Fruit fly (Drosophila melanogaster) whole organism, embryonic: ENCODE results near the gene cni.
A peak's percentile ranks its signal among the peaks of the same experiment; 100 is the strongest.

ENCODE experiments used
- ATbp ChIP-seq: fragments of 200-800 bp; sonication (Bioruptor generic); optimal IDR thresholded peaks from 2 replicates; lab custom pipeline; 2017; ENCODE audit warnings: missing biosample characterization, mild to moderate bottlenecking, missing genetic modification characterization, missing genetic modification reagents
- Antp ChIP-seq: fragments of 200-800 bp; sonication (Bioruptor generic); optimal IDR thresholded peaks from 3 replicates; lab custom pipeline; 2016; ENCODE audit warnings: missing biosample characterization, missing genetic modification characterization
- BEAF-32 ChIP-seq: fragments of 200-800 bp; sonication (Bioruptor generic); optimal IDR thresholded peaks from 3 replicates; lab custom pipeline; 2017; ENCODE audit warnings: missing biosample characterization, missing genetic modification characterization, mild to moderate bottlenecking, moderate library complexity, missing genetic modification reagents
- CG10543 ChIP-seq: fragments of 200-800 bp; sonication (Bioruptor generic); optimal IDR thresholded peaks from 3 replicates; lab custom pipeline; 2017; ENCODE audit warnings: missing biosample characterization, mild to moderate bottlenecking, missing genetic modification characterization, moderate library complexity
- CG11723 ChIP-seq: fragments of 200-800 bp; sonication (Bioruptor generic); optimal IDR thresholded peaks from 2 replicates; lab custom pipeline; 2017; ENCODE audit warnings: missing biosample characterization, mild to moderate bottlenecking, missing genetic modification characterization
- CG12155 ChIP-seq: fragments of 200-800 bp; sonication (Bioruptor generic); optimal IDR thresholded peaks from 3 replicates; lab custom pipeline; 2016; ENCODE audit warnings: missing biosample characterization, missing genetic modification characterization
- CG12219 ChIP-seq: fragments of 200-800 bp; sonication (Bioruptor generic); optimal IDR thresholded peaks from 3 replicates; lab custom pipeline; 2018; ENCODE audit warnings: missing biosample characterization, mild to moderate bottlenecking, missing genetic modification characterization
- CG13123 ChIP-seq: fragments of 200-800 bp; sonication (Bioruptor generic); optimal IDR thresholded peaks from 2 replicates; lab custom pipeline; 2016; ENCODE audit warnings: missing biosample characterization, missing genetic modification characterization
- CG13894 ChIP-seq: fragments of 200-800 bp; sonication (Bioruptor generic); optimal IDR thresholded peaks from 3 replicates; lab custom pipeline; 2018; ENCODE audit warnings: missing biosample characterization, mild to moderate bottlenecking, missing genetic modification characterization, moderate library complexity
- CG14014 ChIP-seq: fragments of 200-800 bp; sonication (Bioruptor generic); IDR thresholded peaks from 2 replicates; pipeline ENCODE4 v1.3.6; 2022; ENCODE audit warnings: missing biosample characterization, missing genetic modification characterization
- CG14050 ChIP-seq: fragments of 200-800 bp; sonication (Bioruptor generic); IDR thresholded peaks from 3 replicates; pipeline ENCODE4 v1.3.6; 2022; ENCODE audit warnings: missing biosample characterization, missing genetic modification characterization
- CG3163 ChIP-seq: fragments of 200-800 bp; sonication (Bioruptor generic); optimal IDR thresholded peaks from 3 replicates; lab custom pipeline; 2016; ENCODE audit warnings: missing biosample characterization, missing genetic modification characterization
- CG34376 ChIP-seq: fragments of 200-800 bp; sonication (Bioruptor generic); optimal IDR thresholded peaks from 2 replicates; lab custom pipeline; 2018; ENCODE audit warnings: missing biosample characterization, mild to moderate bottlenecking, missing genetic modification characterization
- CG4424 ChIP-seq: fragments of 200-800 bp; sonication (Bioruptor generic); optimal IDR thresholded peaks from 3 replicates; lab custom pipeline; 2016; ENCODE audit warnings: missing biosample characterization, missing genetic modification characterization
- CG5245 ChIP-seq: fragments of 200-800 bp; sonication (Bioruptor generic); optimal IDR thresholded peaks from 3 replicates; lab custom pipeline; 2016; ENCODE audit warnings: missing biosample characterization, missing genetic modification characterization
- CG6254 ChIP-seq: fragments of 200-800 bp; sonication (Bioruptor generic); optimal IDR thresholded peaks from 3 replicates; lab custom pipeline; 2017; ENCODE audit warnings: mild to moderate bottlenecking, missing biosample characterization, missing genetic modification reagents, missing genetic modification characterization
- CG6272 ChIP-seq: fragments of 200-800 bp; sonication (Bioruptor generic); IDR thresholded peaks from 2 replicates; pipeline ENCODE4 v1.3.6; 2022; ENCODE audit warnings: missing biosample characterization, missing genetic modification characterization
- CG7786 ChIP-seq: fragments of 200-800 bp; sonication (Bioruptor generic); optimal IDR thresholded peaks from 2 replicates; lab custom pipeline; 2016; ENCODE audit warnings: missing biosample characterization, missing genetic modification characterization
- CG7839 ChIP-seq: fragments of 200-800 bp; sonication (Bioruptor generic); optimal IDR thresholded peaks from 3 replicates; lab custom pipeline; 2018; ENCODE audit warnings: missing biosample characterization, mild to moderate bottlenecking, missing genetic modification characterization, moderate library complexity
- CG8388 ChIP-seq: fragments of 200-800 bp; sonication (Bioruptor generic); optimal IDR thresholded peaks from 2 replicates; lab custom pipeline; 2019; ENCODE audit warnings: missing biosample characterization, mild to moderate bottlenecking, missing genetic modification characterization, moderate library complexity
- CG8765 ChIP-seq: fragments of 200-800 bp; sonication (Bioruptor generic); IDR thresholded peaks from 2 replicates; pipeline ENCODE4 v1.3.6; 2022; ENCODE audit warnings: missing biosample characterization, missing genetic modification characterization
- CG8944 ChIP-seq: fragments of 200-800 bp; sonication (Bioruptor generic); optimal IDR thresholded peaks from 3 replicates; lab custom pipeline; 2016; ENCODE audit warnings: missing biosample characterization, missing genetic modification characterization
- Camta ChIP-seq: fragments of 200-800 bp; sonication (Bioruptor generic); optimal IDR thresholded peaks from 2 replicates; lab custom pipeline; 2016; ENCODE audit warnings: missing biosample characterization, missing genetic modification characterization
- CoRest ChIP-seq: fragments of 200-800 bp; sonication (Bioruptor generic); optimal IDR thresholded peaks from 3 replicates; lab custom pipeline; 2018; ENCODE audit warnings: missing biosample characterization, mild to moderate bottlenecking, missing genetic modification characterization, moderate library complexity
- Dek ChIP-seq: fragments of 200-800 bp; sonication (Bioruptor generic); optimal IDR thresholded peaks from 3 replicates; lab custom pipeline; 2019; ENCODE audit warnings: missing biosample characterization, mild to moderate bottlenecking, missing genetic modification characterization, moderate library complexity
- Fer3 ChIP-seq: fragments of 200-800 bp; sonication (Bioruptor generic); optimal IDR thresholded peaks from 2 replicates; lab custom pipeline; 2018; ENCODE audit warnings: missing biosample characterization, mild to moderate bottlenecking, missing genetic modification characterization, moderate library complexity
- HmgD ChIP-seq: fragments of 200-800 bp; sonication (Bioruptor generic); optimal IDR thresholded peaks from 3 replicates; lab custom pipeline; 2016; ENCODE audit warnings: missing biosample characterization, missing genetic modification characterization
- Hr3 ChIP-seq: fragments of 200-800 bp; sonication (Bioruptor generic); optimal IDR thresholded peaks from 3 replicates; lab custom pipeline; 2016; ENCODE audit warnings: missing biosample characterization, missing genetic modification characterization
- Lpt ChIP-seq: fragments of >200 bp; optimal IDR thresholded peaks from 2 replicates; lab custom pipeline; 2018; ENCODE audit warnings: missing biosample characterization, missing genetic modification characterization
- Max ChIP-seq: fragments of 200-800 bp; sonication (Bioruptor generic); optimal IDR thresholded peaks from 2 replicates; lab custom pipeline; 2016; ENCODE audit warnings: missing biosample characterization, mild to moderate bottlenecking, missing genetic modification characterization
- Med ChIP-seq: fragments of 200-800 bp; sonication (Bioruptor generic); peaks from one replicate; lab custom pipeline; 2016; ENCODE audit warnings: missing biosample characterization, missing genetic modification characterization, mild to moderate bottlenecking, inconsistent platforms, moderate library complexity
- Mes4 ChIP-seq: fragments of 200-800 bp; sonication (Bioruptor generic); optimal IDR thresholded peaks from 2 replicates; lab custom pipeline; 2016; ENCODE audit warnings: missing biosample characterization, missing genetic modification characterization
- Myb ChIP-seq: fragments of 200-800 bp; sonication (Bioruptor generic); optimal IDR thresholded peaks from 2 replicates; lab custom pipeline; 2016; ENCODE audit warnings: missing biosample characterization, missing genetic modification characterization
- Oaz ChIP-seq: fragments of 200-800 bp; sonication (Bioruptor generic); IDR thresholded peaks from 2 replicates; pipeline ENCODE4 v1.3.6; 2022; ENCODE audit warnings: missing biosample characterization, missing genetic modification characterization
- Opbp ChIP-seq: fragments of 200-800 bp; sonication (Bioruptor generic); IDR thresholded peaks from 3 replicates; pipeline ENCODE4 v1.3.6; 2022; ENCODE audit warnings: missing biosample characterization, missing genetic modification characterization; ENCODE audit not compliant: partially characterized antibody
- PHDP ChIP-seq: fragments of 200-800 bp; sonication (Bioruptor generic); optimal IDR thresholded peaks from 3 replicates; lab custom pipeline; 2018; ENCODE audit warnings: missing biosample characterization, mild to moderate bottlenecking, missing genetic modification characterization, moderate library complexity
- Sin3A ChIP-seq: fragments of >200 bp; optimal IDR thresholded peaks from 2 replicates; lab custom pipeline; 2018
- Vsx1 ChIP-seq: fragments of 200-800 bp; sonication (Bioruptor generic); optimal IDR thresholded peaks from 2 replicates; lab custom pipeline; 2017; ENCODE audit warnings: missing biosample characterization, mild to moderate bottlenecking, missing genetic modification characterization, missing genetic modification reagents
- bab2 ChIP-seq: fragments of 200-800 bp; sonication (Bioruptor generic); optimal IDR thresholded peaks from 2 replicates; lab custom pipeline; 2016; ENCODE audit warnings: missing biosample characterization, missing genetic modification characterization
- cato ChIP-seq: fragments of 200-800 bp; sonication (Bioruptor generic); optimal IDR thresholded peaks from 2 replicates; lab custom pipeline; 2016; ENCODE audit warnings: missing biosample characterization, missing genetic modification characterization, borderline replicate concordance
- croc ChIP-seq: fragments of 200-800 bp; sonication (Bioruptor generic); conservative IDR thresholded peaks from 3 replicates; pipeline ENCODE4 v1.3.6; 2022; ENCODE audit warnings: missing biosample characterization, missing genetic modification characterization
- crp ChIP-seq, 2 experiments: fragments of 200-800 bp; sonication (Bioruptor generic); optimal IDR thresholded peaks; 2 replicates in 1 of 2; 3 replicates in 1 of 2; lab custom pipeline; 2017; ENCODE audit warnings: missing biosample characterization in 2 of 2, missing genetic modification characterization in 2 of 2, mild to moderate bottlenecking in 1 of 2, moderate library complexity in 1 of 2
- ftz-f1 ChIP-seq: fragments of 200-800 bp; sonication (Bioruptor generic); optimal IDR thresholded peaks from 2 replicates; lab custom pipeline; 2016; ENCODE audit warnings: missing biosample characterization, missing genetic modification characterization
- gcm ChIP-seq: fragments of 200-800 bp; sonication (Bioruptor generic); optimal IDR thresholded peaks from 2 replicates; lab custom pipeline; 2019; ENCODE audit warnings: missing biosample characterization, mild to moderate bottlenecking, missing genetic modification characterization, moderate library complexity
- jigr1 ChIP-seq: fragments of 200-800 bp; sonication (Bioruptor generic); IDR thresholded peaks from 3 replicates; pipeline ENCODE4 v1.3.6; 2022; ENCODE audit warnings: missing biosample characterization, missing genetic modification characterization
- mirr ChIP-seq: fragments of 200-800 bp; sonication (Bioruptor generic); optimal IDR thresholded peaks from 3 replicates; lab custom pipeline; 2018; ENCODE audit warnings: missing biosample characterization, mild to moderate bottlenecking, missing genetic modification characterization
- nom ChIP-seq: fragments of 200-800 bp; sonication (Bioruptor generic); optimal IDR thresholded peaks from 2 replicates; lab custom pipeline; 2017; ENCODE audit warnings: missing biosample characterization, missing genetic modification characterization, mild to moderate bottlenecking, moderate library complexity, missing genetic modification reagents
- ssp ChIP-seq: fragments of 200-800 bp; sonication (Bioruptor generic); IDR thresholded peaks from 2 replicates; pipeline ENCODE4 v1.3.6; 2022; ENCODE audit warnings: missing biosample characterization, missing genetic modification characterization
- vfl ChIP-seq: fragments of 200-800 bp; sonication (Bioruptor generic); optimal IDR thresholded peaks from 2 replicates; lab custom pipeline; 2016; ENCODE audit warnings: missing biosample characterization, missing genetic modification characterization
- zfh1 ChIP-seq: fragments of 200-800 bp; sonication (Bioruptor generic); IDR thresholded peaks from 3 replicates; pipeline ENCODE4 v1.3.6; 2022; ENCODE audit warnings: missing biosample characterization, missing genetic modification characterization

The cni gene

dm6 chr2L:16285692-16286359 is 24.7 kb downstream of the cni start (continued):
- peak; percentile 89 for TF ChIP-seq CG12219 (GFP tag; lab: Kevin White, UChicago)
- TF ChIP-seq CG4424 (GFP tag; lab: Kevin White, UChicago) = peak; percentile 83
- TF ChIP-seq PHDP (tag; lab: Kevin White, UChicago) = peak; percentile 92
- TF ChIP-seq CG12155 = peak; percentile 87
- TF ChIP-seq jigr1 (GFP tag; lab: Robert Waterston, UW) = no peak
- peak; percentile 48 for TF ChIP-seq mirr (GFP tag; lab: Kevin White, UChicago)
- no peak for TF ChIP-seq CG14050
- TF ChIP-seq BEAF-32 = no peak
- peak; percentile 78 for TF ChIP-seq Hr3 (GFP tag; lab: Kevin White, UChicago)
- TF ChIP-seq Med = peak; percentile 98
- TF ChIP-seq ATbp (GFP tag; lab: Kevin White, UChicago) = peak; percentile 83
- TF ChIP-seq CG8944 (GFP tag; lab: Kevin White, UChicago) = peak; percentile 84
- TF ChIP-seq CG7839 (tag; lab: Kevin White, UChicago) = peak; percentile 92
- no peak for TF ChIP-seq Lpt
- TF ChIP-seq Fer3 (tag; lab: Kevin White, UChicago) = peak; percentile 92
- no peak for TF ChIP-seq ftz-f1 (GFP tag; lab: Kevin White, UChicago)
- TF ChIP-seq CG3163 (GFP tag; lab: Kevin White, UChicago) = peak; percentile 68
- peak; percentile 73 for TF ChIP-seq CG13123 (GFP tag; lab: Kevin White, UChicago)
- TF ChIP-seq Antp (GFP tag; lab: Kevin White, UChicago) = peak; percentile 83
- TF ChIP-seq Mes4 (GFP tag; lab: Kevin White, UChicago) = peak; percentile 79
- peak; percentile 85 for TF ChIP-seq bab2 (GFP tag; lab: Kevin White, UChicago)
- TF ChIP-seq CG14014 (GFP tag; lab: Robert Waterston, UW) = no peak
- TF ChIP-seq Vsx1 (GFP tag; lab: Kevin White, UChicago) = peak; percentile 58
- peak; percentile 12 for TF ChIP-seq nom (GFP tag; lab: Kevin White, UChicago)
- no peak for TF ChIP-seq Opbp (GFP tag; lab: Robert Waterston, UW)
- TF ChIP-seq CG11723 (GFP tag; lab: Kevin White, UChicago) = peak; percentile 53
- TF ChIP-seq ssp (GFP tag; lab: Robert Waterston, UW) = no peak
- TF ChIP-seq CG5245 (GFP tag; lab: Kevin White, UChicago) = peak; percentile 78
- TF ChIP-seq CoRest = peak; percentile 91
- no peak for TF ChIP-seq Oaz (GFP tag; lab: Robert Waterston, UW)
- TF ChIP-seq CG10543 (GFP tag; lab: Kevin White, UChicago) = peak; percentile 24
- no peak for TF ChIP-seq CG34376 (GFP tag; lab: Kevin White, UChicago)
- peak; percentile 60 for TF ChIP-seq CG6272 (GFP tag; lab: Robert Waterston, UW)
- TF ChIP-seq vfl (GFP tag; lab: Kevin White, UChicago) = peak; percentile 79
- peak; percentile 82 for TF ChIP-seq croc (GFP tag; lab: Robert Waterston, UW)
- TF ChIP-seq crp (GFP tag; optimal IDR thresholded peaks at IDR 0.05; lab: Kevin White, UChicago) = peak; percentile 65 to 92
- peak; percentile 80 for TF ChIP-seq CG6254 (GFP tag; lab: Kevin White, UChicago)
- TF ChIP-seq HmgD (GFP tag; lab: Kevin White, UChicago) = peak; percentile 78
- peak; percentile 82 for TF ChIP-seq gcm
- TF ChIP-seq Dek (tag; lab: Kevin White, UChicago) = peak; percentile 89
- TF ChIP-seq zfh1 = no peak
- TF ChIP-seq cato (GFP tag; lab: Kevin White, UChicago) = peak; percentile 71
- TF ChIP-seq Sin3A (lab: Kevin White, UChicago) = no peak
- TF ChIP-seq CG8765 (GFP tag; lab: Robert Waterston, UW) = no peak
- peak; percentile 81 for TF ChIP-seq Camta (GFP tag; lab: Kevin White, UChicago)
- TF ChIP-seq CG8388 = peak; percentile 84
- TF ChIP-seq CG13894 = peak; percentile 76
- TF ChIP-seq CG7786 (GFP tag; lab: Kevin White, UChicago) = peak; percentile 93
- peak; percentile 68 for TF ChIP-seq Myb (GFP tag; lab: Kevin White, UChicago)
- TF ChIP-seq Max = peak; percentile 85
